Fruit fly (Drosophila melanogaster): ENCODE measurements around the gene CG32576.

dm6 chrX:16277878-16278506 lies 10.3 kb downstream of the CG32576 start, which contains the start of gene eas:
- TF ChIP-seq CG10979 (tag; optimal IDR thresholded peaks at IDR 0.05) (no peak), D19B (GFP tag; optimal IDR thresholded peaks at IDR 0.05) (no peak)
